Worm (Caenorhabditis elegans) whole organism, L2 larva: ENCODE data around the gene subs-4.

Experiments used
- F13H6.1 ChIP-seq: sonication (generic microtip); optimal IDR thresholded peaks from 2 replicates; lab custom pipeline; 2016; ENCODE audit warnings: missing genetic modification characterization, missing compliant biosample characterization
- ZK546.5 ChIP-seq: sonication (generic microtip); optimal IDR thresholded peaks from 2 replicates; lab custom pipeline; 2017; ENCODE audit warnings: missing biosample characterization, missing genetic modification characterization
- alr-1 ChIP-seq: fragments of 150-350 bp; optimal IDR thresholded peaks from 2 replicates; lab custom pipeline; 2014; ENCODE audit warnings: missing biosample characterization, missing genetic modification characterization
- aly-2 ChIP-seq: fragments of 150-350 bp; optimal IDR thresholded peaks from 2 replicates; lab custom pipeline; 2014; ENCODE audit warnings: missing biosample characterization, missing genetic modification characterization
- ama-1 ChIP-seq: fragments of 150-350 bp; optimal IDR thresholded peaks from 2 replicates; lab custom pipeline; 2018; ENCODE audit warnings: inconsistent platforms
- blmp-1 ChIP-seq: sonication (generic microtip); optimal IDR thresholded peaks from 2 replicates; lab custom pipeline; 2017; ENCODE audit warnings: missing genetic modification characterization, mild to moderate bottlenecking, missing compliant biosample characterization, antibody characterized with exemption, moderate library complexity; ENCODE audit not compliant: insufficient read depth
- ceh-82 ChIP-seq: fragments of 150-350 bp; optimal IDR thresholded peaks from 2 replicates; lab custom pipeline; 2014; ENCODE audit warnings: missing biosample characterization, missing genetic modification characterization
- dmd-4 ChIP-seq: sonication (generic microtip); optimal IDR thresholded peaks from 2 replicates; lab custom pipeline; 2017; ENCODE audit warnings: missing biosample characterization, missing genetic modification characterization
- elt-1 ChIP-seq: fragments of 150-350 bp; optimal IDR thresholded peaks from 2 replicates; lab custom pipeline; 2014; ENCODE audit warnings: missing biosample characterization, missing genetic modification characterization
- elt-3 ChIP-seq: sonication (generic microtip); optimal IDR thresholded peaks from 2 replicates; lab custom pipeline; 2017; ENCODE audit warnings: missing biosample characterization, missing genetic modification characterization
- gmeb-1 ChIP-seq: fragments of 150-350 bp; optimal IDR thresholded peaks from 2 replicates; lab custom pipeline; 2014; ENCODE audit warnings: missing biosample characterization, missing genetic modification characterization
- lin-11 ChIP-seq: fragments of 150-350 bp; sonication (generic microtip); optimal IDR thresholded peaks from 2 replicates; lab custom pipeline; 2014; ENCODE audit warnings: missing biosample characterization, missing genetic modification characterization, inconsistent platforms, mixed read lengths
- lin-13 ChIP-seq: fragments of 150-350 bp; optimal IDR thresholded peaks from 2 replicates; lab custom pipeline; 2014; ENCODE audit warnings: missing biosample characterization, missing genetic modification reagents, missing genetic modification characterization
- lin-39 ChIP-seq: fragments of 150-350 bp; optimal IDR thresholded peaks from 2 replicates; lab custom pipeline; 2014; ENCODE audit warnings: missing biosample characterization, missing genetic modification reagents, missing genetic modification characterization
- mab-5 ChIP-seq: fragments of 150-350 bp; optimal IDR thresholded peaks from 2 replicates; lab custom pipeline; 2014; ENCODE audit warnings: missing biosample characterization, missing genetic modification characterization
- mbf-1 ChIP-seq: sonication (generic microtip); optimal IDR thresholded peaks from 2 replicates; lab custom pipeline; 2017; ENCODE audit warnings: missing biosample characterization, missing genetic modification characterization
- nhr-10 ChIP-seq: sonication (generic microtip); optimal IDR thresholded peaks from 2 replicates; lab custom pipeline; 2017; ENCODE audit warnings: missing biosample characterization, missing genetic modification characterization
- nhr-11 ChIP-seq: fragments of 150-350 bp; optimal IDR thresholded peaks from 2 replicates; lab custom pipeline; 2014; ENCODE audit warnings: missing biosample characterization, missing genetic modification characterization
- nhr-12 ChIP-seq: fragments of 150-350 bp; optimal IDR thresholded peaks from 2 replicates; lab custom pipeline; 2014; ENCODE audit warnings: missing biosample characterization, missing genetic modification characterization
- nhr-21 ChIP-seq: fragments of 150-350 bp; optimal IDR thresholded peaks from 2 replicates; lab custom pipeline; 2014; ENCODE audit warnings: missing biosample characterization, missing genetic modification characterization
- nhr-23 ChIP-seq: fragments of 150-350 bp; optimal IDR thresholded peaks from 2 replicates; lab custom pipeline; 2014; ENCODE audit warnings: missing biosample characterization, missing genetic modification reagents, missing genetic modification characterization
- nhr-237 ChIP-seq: fragments of 150-350 bp; optimal IDR thresholded peaks from 2 replicates; lab custom pipeline; 2014; ENCODE audit warnings: missing biosample characterization, missing genetic modification characterization
- nhr-6 ChIP-seq: fragments of 150-350 bp; optimal IDR thresholded peaks from 2 replicates; lab custom pipeline; 2014; ENCODE audit warnings: missing biosample characterization, missing genetic modification characterization
- peb-1 ChIP-seq: fragments of 150-350 bp; optimal IDR thresholded peaks from 2 replicates; lab custom pipeline; 2014; ENCODE audit warnings: missing biosample characterization, missing genetic modification characterization
- sem-4 ChIP-seq: fragments of 150-350 bp; optimal IDR thresholded peaks from 2 replicates; lab custom pipeline; 2014; ENCODE audit warnings: missing biosample characterization, missing genetic modification reagents, missing genetic modification characterization
- skn-1 ChIP-seq: sonication (generic microtip); optimal IDR thresholded peaks from 2 replicates; lab custom pipeline; 2017; ENCODE audit warnings: missing biosample characterization, missing genetic modification characterization
- sma-3 ChIP-seq: sonication (generic microtip); optimal IDR thresholded peaks from 2 replicates; lab custom pipeline; 2016; ENCODE audit warnings: missing genetic modification reagents, missing genetic modification characterization, missing compliant biosample characterization
- sma-9 ChIP-seq, 2 experiments: fragments of 150-350 bp in 1 of 2; sonication (generic microtip) in 1 of 2; optimal IDR thresholded peaks; 2 replicates each; lab custom pipeline; 2014 to 2016; ENCODE audit warnings: missing genetic modification characterization in 2 of 2, mild to moderate bottlenecking in 1 of 2, missing biosample characterization in 1 of 2, missing compliant biosample characterization in 1 of 2, missing genetic modification reagents in 1 of 2, moderate library complexity in 1 of 2
- snpc-4 ChIP-seq: fragments of 150-350 bp; optimal IDR thresholded peaks from 2 replicates; lab custom pipeline; 2014; ENCODE audit warnings: missing biosample characterization, missing genetic modification characterization
- unc-39 ChIP-seq: fragments of 150-350 bp; optimal IDR thresholded peaks from 2 replicates; lab custom pipeline; 2014; ENCODE audit warnings: missing biosample characterization, missing genetic modification characterization
- unc-55 ChIP-seq: fragments of 150-350 bp; sonication (generic microtip); optimal IDR thresholded peaks from 3 replicates; lab custom pipeline; 2014; ENCODE audit warnings: missing biosample characterization, missing genetic modification reagents, missing genetic modification characterization
- unc-62 ChIP-seq: fragments of 150-350 bp; optimal IDR thresholded peaks from 2 replicates; lab custom pipeline; 2014; ENCODE audit warnings: missing biosample characterization, missing genetic modification reagents, missing genetic modification characterization
- zag-1 ChIP-seq: fragments of 150-350 bp; optimal IDR thresholded peaks from 2 replicates; lab custom pipeline; 2014; ENCODE audit warnings: missing biosample characterization, missing genetic modification characterization
- ztf-11 ChIP-seq: sonication (generic microtip); optimal IDR thresholded peaks from 2 replicates; lab custom pipeline; 2017; ENCODE audit warnings: missing biosample characterization, missing genetic modification characterization

The subs-4 gene

ce11 chrIII:11405049-11405448 lies 23.0 kb downstream of the subs-4 start, which contains the start of gene Y47D3B.4:
Gene Y47D3B.4 (plus strand): TSS chrIII:11405349.
- TF ChIP-seq nhr-237: no peak
- TF ChIP-seq unc-55 (GFP tag; lab: Kevin White, UChicago): no peak
- no peak for TF ChIP-seq nhr-23
- no peak for TF ChIP-seq zag-1
- no peak for TF ChIP-seq sma-9 (GFP tag; optimal IDR thresholded peaks at IDR 0.05; lab: Kevin White, UChicago)
- no peak for TF ChIP-seq sma-9 (tag; optimal IDR thresholded peaks at IDR 0.05; lab: Kevin White, UChicago)
- TF ChIP-seq ama-1 (lab: Kevin White, UChicago): no peak
- TF ChIP-seq nhr-11 (tag; lab: Kevin White, UChicago): no peak
- TF ChIP-seq nhr-12 (tag; lab: Kevin White, UChicago): no peak
- no peak for TF ChIP-seq ZK546.5 (tag; lab: Kevin White, UChicago)
- TF ChIP-seq ceh-82 (tag; lab: Kevin White, UChicago): no peak
- TF ChIP-seq lin-13 (GFP tag; lab: Kevin White, UChicago): no peak
- TF ChIP-seq mab-5: no peak
- no peak for TF ChIP-seq lin-11 (tag; lab: Kevin White, UChicago)
- no peak for TF ChIP-seq nhr-6 (tag; lab: Kevin White, UChicago)
- TF ChIP-seq, all 48 proteins: peak for 0

ce11 chrIII:11410378-11410777 lies 28.4 kb downstream of the subs-4 start, which contains the start of gene twk-31:
Gene twk-31 (plus strand): TSS chrIII:11410678.
- no peak for TF ChIP-seq ama-1 (lab: Kevin White, UChicago)
- TF ChIP-seq elt-3 (tag; lab: Kevin White, UChicago): no peak
- TF ChIP-seq F13H6.1 (tag; lab: Kevin White, UChicago): no peak
- TF ChIP-seq lin-39 (tag; lab: Kevin White, UChicago): no peak
- TF ChIP-seq nhr-21 (tag; lab: Kevin White, UChicago): no peak
- TF ChIP-seq nhr-11 (tag; lab: Kevin White, UChicago): no peak

ce11 chrIII:11419551-11419950 lies 37.5 kb downstream of the subs-4 start:
- TF ChIP-seq nhr-11 (tag; lab: Kevin White, UChicago) (no peak), elt-1 (tag; lab: Kevin White, UChicago) (no peak), sma-9 (GFP tag; optimal IDR thresholded peaks at IDR 0.05; lab: Kevin White, UChicago) (no peak), sma-9 (tag; optimal IDR thresholded peaks at IDR 0.05; lab: Kevin White, UChicago) (no peak), lin-11 (tag; lab: Kevin White, UChicago) (no peak), blmp-1 (no peak), aly-2 (tag; lab: Kevin White, UChicago) (no peak), elt-3 (tag; lab: Kevin White, UChicago) (no peak), nhr-10 (no peak)

ce11 chrIII:11424815-11425214 lies 42.8 kb downstream of the subs-4 start:
- TF ChIP-seq ztf-11 (tag; lab: Kevin White, UChicago) (no peak), unc-39 (tag; lab: Kevin White, UChicago) (no peak), dmd-4 (tag; lab: Kevin White, UChicago) (no peak), peb-1 (no peak), nhr-12 (tag; lab: Kevin White, UChicago) (no peak)

- TF ChIP-seq elt-1 (tag; lab: Kevin White, UChicago) (no peak), nhr-237 (no peak), mbf-1 (tag; lab: Kevin White, UChicago) (no peak), gmeb-1 (no peak), alr-1 (no peak), snpc-4 (no peak), unc-62 (GFP tag; lab: Kevin White, UChicago) (no peak), nhr-10 (no peak), ama-1 (lab: Kevin White, UChicago) (no peak), zag-1 (no peak), sma-3 (GFP tag; lab: Kevin White, UChicago) (no peak), lin-13 (GFP tag; lab: Kevin White, UChicago) (no peak), nhr-6 (tag; lab: Kevin White, UChicago) (no peak), sma-9 (GFP tag; optimal IDR thresholded peaks at IDR 0.05; lab: Kevin White, UChicago) (no peak), sma-9 (tag; optimal IDR thresholded peaks at IDR 0.05; lab: Kevin White, UChicago) (no peak), F13H6.1 (tag; lab: Kevin White, UChicago) (no peak), sem-4 (tag; lab: Kevin White, UChicago) (no peak), ztf-11 (tag; lab: Kevin White, UChicago) (no peak), nhr-23 (no peak), blmp-1 (no peak), skn-1 (tag; lab: Kevin White, UChicago) (no peak)
Measured at ce11 chrIII:11426906-11427305, 44.9 kb downstream of the subs-4 start, which contains the start of gene idpc-1. Gene idpc-1 (plus strand): TSS chrIII:11427206.
